Worm (Caenorhabditis elegans) whole organism, young adult: ENCODE results near the gene mocs-1.

ENCODE experiments used
- F22D6.2 ChIP-seq: sonication (generic microtip); optimal IDR thresholded peaks from 2 replicates; lab custom pipeline; 2016; ENCODE audit warnings: mild to moderate bottlenecking, missing genetic modification characterization, missing compliant biosample characterization
- K12H6.12 ChIP-seq: fragments of 200-800 bp; sonication (Bioruptor generic); optimal IDR thresholded peaks from 2 replicates; lab custom pipeline; 2018; ENCODE audit warnings: mild to moderate bottlenecking, missing genetic modification characterization, missing compliant biosample characterization
- die-1 ChIP-seq: sonication (generic microtip); optimal IDR thresholded peaks from 2 replicates; lab custom pipeline; 2016; ENCODE audit warnings: missing genotype, mild to moderate bottlenecking, missing genetic modification characterization, missing compliant biosample characterization
- mel-28 ChIP-seq: sonication (generic microtip); optimal IDR thresholded peaks from 2 replicates; lab custom pipeline; 2016; ENCODE audit warnings: borderline replicate concordance, mild to moderate bottlenecking, missing genetic modification characterization, missing compliant biosample characterization
- mes-4 ChIP-seq: sonication (generic microtip); optimal IDR thresholded peaks from 2 replicates; lab custom pipeline; 2016; ENCODE audit warnings: missing genotype, missing genetic modification characterization, missing compliant biosample characterization
- nfya-1 ChIP-seq: sonication (generic microtip); optimal IDR thresholded peaks from 2 replicates; lab custom pipeline; 2017; ENCODE audit warnings: antibody characterized with exemption, missing compliant biosample characterization, missing genetic modification characterization, borderline replicate concordance; ENCODE audit not compliant: insufficient read depth
- tbp1 ChIP-seq: fragments of 200-800 bp; sonication (Bioruptor generic); optimal IDR thresholded peaks from 2 replicates; lab custom pipeline; 2018; ENCODE audit warnings: mild to moderate bottlenecking, missing genetic modification characterization, missing compliant biosample characterization
- unc-130 ChIP-seq: sonication (generic microtip); optimal IDR thresholded peaks from 2 replicates; lab custom pipeline; 2016; ENCODE audit warnings: missing genetic modification reagents, missing genetic modification characterization, missing compliant biosample characterization

DNA sequence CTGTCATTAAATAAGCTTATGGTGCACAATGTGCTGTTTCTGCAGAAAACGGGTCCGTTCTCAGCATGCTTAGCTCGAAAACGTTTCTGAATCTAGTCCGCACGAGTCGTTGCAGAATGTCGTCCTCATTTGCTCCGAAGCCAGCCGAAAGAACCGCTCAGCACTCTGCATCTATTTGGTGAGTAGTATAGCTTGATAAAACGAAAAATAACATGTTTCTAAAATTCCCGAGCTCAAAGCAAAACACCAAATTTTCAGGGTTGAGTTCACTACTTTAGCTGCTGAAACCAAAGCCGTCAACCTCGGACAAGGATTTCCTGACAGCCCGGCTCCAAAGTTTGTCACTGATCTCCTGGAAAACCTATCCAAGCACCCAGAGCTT, 1.1 kb upstream of the mocs-1 start, which contains the start of gene nkat-3:
- TF ChIP-seq F22D6.2 (tag; lab: Kevin White, UChicago) (no peak), unc-130 (GFP tag; lab: Kevin White, UChicago) (no peak), nfya-1 (tag; lab: Kevin White, UChicago) (no peak), die-1 (no peak), K12H6.12 (no peak), tbp1 (GFP tag; lab: Kevin White, UChicago) (no peak), mes-4 (tag; lab: Kevin White, UChicago) (no peak), mel-28 (tag; lab: Kevin White, UChicago) (no peak)
